Fruit fly (Drosophila melanogaster) whole organism, embryonic: ENCODE results near the gene Lgr3.
A peak's percentile ranks its signal among the peaks of the same experiment; 100 is the strongest.

ENCODE experiments used
- Asciz ChIP-seq: fragments of 200-800 bp; sonication (Bioruptor generic); optimal IDR thresholded peaks from 2 replicates; lab custom pipeline; 2017; ENCODE audit warnings: missing biosample characterization, mild to moderate bottlenecking, missing genetic modification characterization, missing genetic modification reagents
- Atf6 ChIP-seq: fragments of 200-800 bp; sonication (Bioruptor generic); IDR thresholded peaks from 2 replicates; pipeline ENCODE4 v1.3.6; 2022; ENCODE audit warnings: missing biosample characterization, missing genetic modification characterization
- CG10267 ChIP-seq: fragments of 200-800 bp; sonication (Bioruptor generic); optimal IDR thresholded peaks from 2 replicates; lab custom pipeline; 2018; ENCODE audit warnings: missing biosample characterization, mild to moderate bottlenecking, missing genetic modification characterization, moderate library complexity
- CG10366 ChIP-seq: fragments of 200-800 bp; sonication (Bioruptor generic); IDR thresholded peaks from 2 replicates; pipeline ENCODE4 v1.3.6; 2022; ENCODE audit warnings: missing biosample characterization, missing genetic modification characterization
- CG11695 ChIP-seq: fragments of 200-800 bp; sonication (Bioruptor generic); IDR thresholded peaks from 3 replicates; pipeline ENCODE4 v1.3.6; 2022; ENCODE audit warnings: missing biosample characterization, missing genetic modification characterization
- CG12236 ChIP-seq: fragments of 200-800 bp; sonication (Bioruptor generic); optimal IDR thresholded peaks from 2 replicates; lab custom pipeline; 2016; ENCODE audit warnings: missing biosample characterization, missing genetic modification characterization
- CG13287 ChIP-seq: fragments of 200-800 bp; sonication (Bioruptor generic); IDR thresholded peaks from 2 replicates; pipeline ENCODE4 v1.3.6; 2022; ENCODE audit warnings: missing biosample characterization, missing genetic modification characterization; ENCODE audit not compliant: partially characterized antibody
- CG13424 ChIP-seq: fragments of 200-800 bp; sonication (Bioruptor generic); optimal IDR thresholded peaks from 2 replicates; lab custom pipeline; 2019; ENCODE audit warnings: missing biosample characterization, mild to moderate bottlenecking, missing genetic modification characterization, moderate library complexity
- CG15073 ChIP-seq: fragments of 200-800 bp; sonication (Bioruptor generic); optimal IDR thresholded peaks from 2 replicates; lab custom pipeline; 2016; ENCODE audit warnings: missing biosample characterization, missing genetic modification characterization
- CG1529 ChIP-seq: fragments of 200-800 bp; sonication (Bioruptor generic); optimal IDR thresholded peaks from 3 replicates; lab custom pipeline; 2018; ENCODE audit warnings: missing biosample characterization, missing genetic modification characterization
- CG1602 ChIP-seq: fragments of 200-800 bp; sonication (Bioruptor generic); optimal IDR thresholded peaks from 3 replicates; lab custom pipeline; 2016; ENCODE audit warnings: missing biosample characterization, missing genetic modification characterization
- CG16815 ChIP-seq: fragments of 200-800 bp; sonication (Bioruptor generic); optimal IDR thresholded peaks from 3 replicates; lab custom pipeline; 2017; ENCODE audit warnings: missing biosample characterization, mild to moderate bottlenecking, missing genetic modification characterization
- CG17186 ChIP-seq: fragments of 200-800 bp; sonication (Bioruptor generic); optimal IDR thresholded peaks from 3 replicates; lab custom pipeline; 2017; ENCODE audit warnings: missing biosample characterization, missing genetic modification reagents, missing genetic modification characterization
- CG31365 ChIP-seq: fragments of 200-800 bp; sonication (Bioruptor generic); optimal IDR thresholded peaks from 2 replicates; lab custom pipeline; 2018; ENCODE audit warnings: missing biosample characterization, mild to moderate bottlenecking, missing genetic modification characterization
- CG3726 ChIP-seq: fragments of 200-800 bp; sonication (Bioruptor generic); IDR thresholded peaks from 3 replicates; pipeline ENCODE4, ENCODE4 v1.3.6; 2022; ENCODE audit warnings: missing biosample characterization, missing genetic modification characterization
- CG3838 ChIP-seq: fragments of 200-800 bp; sonication (Bioruptor generic); optimal IDR thresholded peaks from 3 replicates; lab custom pipeline; 2016; ENCODE audit warnings: missing biosample characterization, missing genetic modification characterization
- CG4328 ChIP-seq: fragments of 200-800 bp; sonication (Bioruptor generic); optimal IDR thresholded peaks from 3 replicates; lab custom pipeline; 2017; ENCODE audit warnings: missing biosample characterization, missing genetic modification reagents, missing genetic modification characterization
- CG7357 ChIP-seq: fragments of 200-800 bp; sonication (Bioruptor generic); IDR thresholded peaks from 3 replicates; pipeline ENCODE4 v1.3.6; 2022; ENCODE audit warnings: missing biosample characterization, missing genetic modification characterization
- CG9817 ChIP-seq: fragments of 200-800 bp; sonication (Bioruptor generic); optimal IDR thresholded peaks from 2 replicates; lab custom pipeline; 2018; ENCODE audit warnings: missing biosample characterization, mild to moderate bottlenecking, missing genetic modification characterization, moderate library complexity
- CTCF ChIP-seq: fragments of 200-800 bp; sonication (Bioruptor generic); optimal IDR thresholded peaks from 2 replicates; lab custom pipeline; 2017; ENCODE audit warnings: missing biosample characterization, mild to moderate bottlenecking, missing genetic modification characterization, moderate library complexity
- Chrac-16 ChIP-seq: fragments of 200-800 bp; sonication (Bioruptor generic); optimal IDR thresholded peaks from 3 replicates; lab custom pipeline; 2016; ENCODE audit warnings: missing biosample characterization, missing genetic modification characterization
- CkIIα-i1 ChIP-seq: fragments of 200-800 bp; sonication (Bioruptor generic); IDR thresholded peaks from 2 replicates; pipeline ENCODE4 v1.3.6; 2022; ENCODE audit warnings: missing biosample characterization, missing genetic modification characterization
- D19B ChIP-seq: fragments of 200-800 bp; sonication (Bioruptor generic); optimal IDR thresholded peaks from 2 replicates; lab custom pipeline; 2017; ENCODE audit warnings: missing biosample characterization, mild to moderate bottlenecking, missing genetic modification characterization
- Dbx ChIP-seq: fragments of 200-800 bp; sonication (Bioruptor generic); IDR thresholded peaks from 3 replicates; pipeline ENCODE4 v1.3.6; 2022; ENCODE audit warnings: missing biosample characterization, missing genetic modification characterization
- Eip74EF ChIP-seq, 2 experiments: fragments of 200-800 bp in 1 of 2; fragments of >200 bp in 1 of 2; sonication (Bioruptor generic) in 1 of 2; optimal IDR thresholded peaks; 2 replicates each; lab custom pipeline; 2017 to 2019; ENCODE audit warnings: missing biosample characterization in 2 of 2, missing genetic modification characterization in 2 of 2, mild to moderate bottlenecking in 1 of 2, moderate library complexity in 1 of 2
- Ets97D ChIP-seq: fragments of 200-800 bp; sonication (Bioruptor generic); optimal IDR thresholded peaks from 3 replicates; lab custom pipeline; 2016; ENCODE audit warnings: missing biosample characterization, missing genetic modification characterization
- Gug ChIP-seq: fragments of 200-800 bp; sonication (Bioruptor generic); IDR thresholded peaks from 4 replicates; pipeline ENCODE4 v1.3.6; 2022; ENCODE audit warnings: missing biosample characterization, missing genetic modification characterization
- HHEX ChIP-seq: fragments of 200-800 bp; sonication (Bioruptor generic); optimal IDR thresholded peaks from 3 replicates; lab custom pipeline; 2017; ENCODE audit warnings: missing biosample characterization, mild to moderate bottlenecking, missing genetic modification characterization, missing genetic modification reagents
- Oaz ChIP-seq: fragments of 200-800 bp; sonication (Bioruptor generic); IDR thresholded peaks from 2 replicates; pipeline ENCODE4 v1.3.6; 2022; ENCODE audit warnings: missing biosample characterization, missing genetic modification characterization
- Ssrp ChIP-seq: fragments of 200-800 bp; sonication (Bioruptor generic); optimal IDR thresholded peaks from 2 replicates; lab custom pipeline; 2018; ENCODE audit warnings: missing biosample characterization, mild to moderate bottlenecking, missing genetic modification characterization, moderate library complexity
- Vsx1 ChIP-seq: fragments of 200-800 bp; sonication (Bioruptor generic); optimal IDR thresholded peaks from 2 replicates; lab custom pipeline; 2017; ENCODE audit warnings: missing biosample characterization, mild to moderate bottlenecking, missing genetic modification characterization, missing genetic modification reagents
- Xbp1 ChIP-seq: fragments of 200-800 bp; sonication (Bioruptor generic); optimal IDR thresholded peaks from 3 replicates; lab custom pipeline; 2016; ENCODE audit warnings: missing biosample characterization, mild to moderate bottlenecking, missing genetic modification characterization
- ap ChIP-seq: fragments of 200-800 bp; sonication (Bioruptor generic); IDR thresholded peaks from 2 replicates; pipeline ENCODE4 v1.3.6; 2022; ENCODE audit warnings: missing biosample characterization, missing genetic modification characterization
- bbx ChIP-seq: fragments of 200-800 bp; sonication (Bioruptor generic); IDR thresholded peaks from 2 replicates; pipeline ENCODE4 v1.3.6; 2022; ENCODE audit warnings: missing biosample characterization, missing genetic modification characterization; ENCODE audit not compliant: partially characterized antibody
- cato ChIP-seq: fragments of 200-800 bp; sonication (Bioruptor generic); optimal IDR thresholded peaks from 2 replicates; lab custom pipeline; 2016; ENCODE audit warnings: missing biosample characterization, missing genetic modification characterization, borderline replicate concordance
- crol ChIP-seq: fragments of 200-800 bp; sonication (Bioruptor generic); IDR thresholded peaks from 2 replicates; pipeline ENCODE4 v1.3.6; 2022; ENCODE audit warnings: missing biosample characterization, missing genetic modification characterization
- dmrt99B ChIP-seq: fragments of 200-800 bp; sonication (Bioruptor generic); optimal IDR thresholded peaks from 2 replicates; lab custom pipeline; 2018; ENCODE audit warnings: missing biosample characterization, mild to moderate bottlenecking, missing genetic modification characterization, moderate library complexity
- fru ChIP-seq: fragments of >200 bp; optimal IDR thresholded peaks from 2 replicates; lab custom pipeline; 2017
- grn ChIP-seq: fragments of 200-800 bp; sonication (Bioruptor generic); optimal IDR thresholded peaks from 3 replicates; lab custom pipeline; 2017; ENCODE audit warnings: missing biosample characterization, missing genetic modification characterization
- hb ChIP-seq: fragments of 200-800 bp; sonication (Bioruptor generic); IDR thresholded peaks from 3 replicates; pipeline ENCODE4 v1.3.6; 2022; ENCODE audit warnings: missing biosample characterization, missing genetic modification characterization; ENCODE audit not compliant: partially characterized antibody
- hth ChIP-seq: fragments of >200 bp; optimal IDR thresholded peaks from 2 replicates; lab custom pipeline; 2017; ENCODE audit warnings: inconsistent platforms
- inv ChIP-seq: fragments of 200-800 bp; sonication (Bioruptor generic); IDR thresholded peaks from 2 replicates; pipeline ENCODE4 v1.3.6; 2022; ENCODE audit warnings: missing biosample characterization, missing genetic modification characterization; ENCODE audit not compliant: partially characterized antibody
- kah ChIP-seq: fragments of 200-800 bp; sonication (Bioruptor generic); optimal IDR thresholded peaks from 2 replicates; lab custom pipeline; 2018; ENCODE audit warnings: missing biosample characterization, mild to moderate bottlenecking, missing genetic modification characterization
- nerfin-1 ChIP-seq: fragments of 200-800 bp; sonication (Bioruptor generic); optimal IDR thresholded peaks from 3 replicates; lab custom pipeline; 2019; ENCODE audit warnings: missing biosample characterization, mild to moderate bottlenecking, missing genetic modification characterization, moderate library complexity
- p53 ChIP-seq: fragments of 200-800 bp; sonication (Bioruptor generic); optimal IDR thresholded peaks from 2 replicates; lab custom pipeline; 2016; ENCODE audit warnings: missing biosample characterization, missing genetic modification characterization
- pb ChIP-seq: fragments of 200-800 bp; sonication (Bioruptor generic); optimal IDR thresholded peaks from 3 replicates; lab custom pipeline; 2016; ENCODE audit warnings: missing biosample characterization, missing genetic modification characterization
- row ChIP-seq: fragments of 200-800 bp; sonication (Bioruptor generic); IDR thresholded peaks from 3 replicates; pipeline ENCODE4 v1.3.6; 2022; ENCODE audit warnings: missing biosample characterization, missing genetic modification characterization
- sqz ChIP-seq: fragments of 200-800 bp; sonication (Bioruptor generic); optimal IDR thresholded peaks from 3 replicates; lab custom pipeline; 2018; ENCODE audit warnings: missing biosample characterization, mild to moderate bottlenecking, missing genetic modification characterization
- ssp ChIP-seq: fragments of 200-800 bp; sonication (Bioruptor generic); IDR thresholded peaks from 2 replicates; pipeline ENCODE4 v1.3.6; 2022; ENCODE audit warnings: missing biosample characterization, missing genetic modification characterization
- tin ChIP-seq: fragments of 200-800 bp; sonication (Bioruptor generic); optimal IDR thresholded peaks from 3 replicates; lab custom pipeline; 2016; ENCODE audit warnings: missing biosample characterization, missing genetic modification characterization
- trem ChIP-seq: fragments of 200-800 bp; optimal IDR thresholded peaks from 3 replicates; lab custom pipeline; 2019; ENCODE audit warnings: missing biosample characterization, mild to moderate bottlenecking, missing genetic modification characterization, moderate library complexity
- trh ChIP-seq: fragments of 200-800 bp; sonication (Bioruptor generic); optimal IDR thresholded peaks from 2 replicates; lab custom pipeline; 2016; ENCODE audit warnings: missing biosample characterization, missing genetic modification characterization

Gene Lgr3

DNA sequence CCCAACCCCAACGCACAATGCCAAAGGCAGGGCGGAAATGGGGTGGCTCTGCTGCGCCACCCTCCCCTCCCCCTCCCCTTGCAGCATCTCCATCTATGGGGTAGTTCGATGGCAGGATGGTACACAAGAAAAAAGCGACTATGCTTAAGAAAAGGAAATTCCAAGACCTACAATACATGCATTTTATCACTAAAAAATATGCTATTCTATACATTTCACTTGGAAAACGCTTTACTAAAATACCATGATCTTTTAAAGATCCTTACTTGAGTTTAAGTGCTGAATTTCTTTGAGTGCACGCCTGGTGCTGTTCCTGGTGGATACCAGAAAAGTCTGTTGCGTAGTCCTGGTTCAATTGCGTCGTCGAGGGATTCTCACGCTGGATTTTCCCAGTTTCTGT is 34.5 kb upstream of the Lgr3 start (continued):
- TF ChIP-seq Atf6 (GFP tag; lab: Robert Waterston, UW) (0 out of 2 replicates have a peak, but pooled peaks have one; percentile 9), Xbp1 (peak; percentile 77), cato (GFP tag; lab: Kevin White, UChicago) (peak; percentile 39), CG7357 (GFP tag; lab: Robert Waterston, UW) (peak; percentile 24; the same call in 1 of the 3 replicates), fru (lab: Kevin White, UChicago) (no peak), CG13424 (tag; lab: Kevin White, UChicago) (peak; percentile 73), CG15073 (GFP tag; lab: Kevin White, UChicago) (no peak), row (GFP tag; lab: Robert Waterston, UW) (peak; percentile 82), kah (peak; percentile 2), trh (GFP tag; lab: Kevin White, UChicago) (no peak), Vsx1 (GFP tag; lab: Kevin White, UChicago) (no peak), CG12236 (no peak), CTCF (no peak), CG31365 (tag; lab: Kevin White, UChicago) (peak; percentile 31), Gug (GFP tag; lab: Robert Waterston, UW) (peak; percentile 47; the same call in 2 of the 4 replicates), ap (GFP tag; lab: Robert Waterston, UW) (peak; percentile 29; the same call in 1 of the 2 replicates), CG3726 (GFP tag; lab: Robert Waterston, UW) (peak; percentile 76; the same call in 2 of the 3 replicates), CG17186 (GFP tag; lab: Kevin White, UChicago) (no peak), dmrt99B (peak; percentile 80), Dbx (peak; percentile 73), Oaz (GFP tag; lab: Robert Waterston, UW) (0 out of 2 replicates have a peak, but pooled peaks have one; percentile 11), CG4328 (GFP tag; lab: Kevin White, UChicago) (peak; percentile 30), crol (GFP tag; lab: Robert Waterston, UW) (peak; percentile 80), p53 (GFP tag; lab: Kevin White, UChicago) (no peak), trem (peak; percentile 38), hth (no peak), Ssrp (tag; lab: Kevin White, UChicago) (peak; percentile 57), CkIIα-i1 (GFP tag; lab: Robert Waterston, UW) (no peak), inv (no peak), sqz (GFP tag; lab: Kevin White, UChicago) (no peak), CG11695 (GFP tag; lab: Robert Waterston, UW) (peak; percentile 56; the same call in 2 of the 3 replicates), CG16815 (GFP tag; lab: Kevin White, UChicago) (peak; percentile 33), hb (no peak), bbx (GFP tag; lab: Robert Waterston, UW) (no peak), Eip74EF (GFP tag; optimal IDR thresholded peaks at IDR 0.05; lab: Kevin White, UChicago) (peak in 1 of 2 experiments; percentile 34), ssp (peak; percentile 25; the same call in 1 of the 2 replicates), CG3838 (GFP tag; lab: Kevin White, UChicago) (no peak), Ets97D (GFP tag; lab: Kevin White, UChicago) (peak; percentile 11), CG1529 (peak; percentile 45), Asciz (peak; percentile 62), CG1602 (GFP tag; lab: Kevin White, UChicago) (peak; percentile 58), grn (GFP tag; lab: Kevin White, UChicago) (no peak), D19B (no peak), CG10366 (peak; percentile 77), pb (GFP tag; lab: Kevin White, UChicago) (peak; percentile 6), CG9817 (tag; lab: Kevin White, UChicago) (peak; percentile 59), CG10267 (tag; lab: Kevin White, UChicago) (peak; percentile 25), CG13287 (GFP tag; lab: Robert Waterston, UW) (no peak), nerfin-1 (tag; lab: Kevin White, UChicago) (peak; percentile 71), Chrac-16 (GFP tag; lab: Kevin White, UChicago) (peak; percentile 40), tin (peak; percentile 66), HHEX (peak; percentile 63)
